Worm (Caenorhabditis elegans) whole organism, mixed stage, embryonic: ENCODE results near the gene C06A6.2.
A peak's percentile ranks its signal among the peaks of the same experiment; 100 is the strongest.

Experiments
- bed-3 ChIP-seq: fragments of 200-800 bp; sonication (Bioruptor generic); optimal IDR thresholded peaks from 3 replicates; lab custom pipeline; 2018; ENCODE audit warnings: mild to moderate bottlenecking, missing genetic modification characterization, moderate library complexity, missing compliant biosample characterization
- blmp-1 ChIP-seq: fragments of 150-350 bp; optimal IDR thresholded peaks from 2 replicates; lab custom pipeline; 2014; ENCODE audit warnings: missing biosample characterization, missing genetic modification characterization
- ceh-39 ChIP-seq: fragments of 150-350 bp; optimal IDR thresholded peaks from 2 replicates; lab custom pipeline; 2014; ENCODE audit warnings: missing biosample characterization, missing genetic modification characterization
- ceh-43 ChIP-seq: fragments of 200-800 bp; sonication (Bioruptor generic); optimal IDR thresholded peaks from 2 replicates; lab custom pipeline; 2018; ENCODE audit warnings: mild to moderate bottlenecking, missing genetic modification characterization, moderate library complexity, missing compliant biosample characterization
- ceh-83 ChIP-seq: fragments of 200-800 bp; sonication (Bioruptor generic); optimal IDR thresholded peaks from 2 replicates; lab custom pipeline; 2018; ENCODE audit warnings: mild to moderate bottlenecking, missing genetic modification characterization, missing compliant biosample characterization
- ces-1 ChIP-seq: fragments of 150-350 bp; optimal IDR thresholded peaks from 2 replicates; lab custom pipeline; 2014; ENCODE audit warnings: missing biosample characterization, missing genetic modification reagents, missing genetic modification characterization
- cnd-1 ChIP-seq: fragments of 200-800 bp; sonication (Bioruptor generic); optimal IDR thresholded peaks from 2 replicates; lab custom pipeline; 2018; ENCODE audit warnings: mild to moderate bottlenecking, missing genetic modification characterization, missing compliant biosample characterization
- elt-1 ChIP-seq: sonication (generic microtip); optimal IDR thresholded peaks from 2 replicates; lab custom pipeline; 2017; ENCODE audit warnings: missing genetic modification characterization, mild to moderate bottlenecking, missing compliant biosample characterization, antibody characterized with exemption, moderate library complexity, borderline replicate concordance; ENCODE audit not compliant: insufficient read depth
- hlh-1 ChIP-seq: fragments of 150-350 bp; optimal IDR thresholded peaks from 2 replicates; lab custom pipeline; 2014; ENCODE audit warnings: missing biosample characterization, missing genetic modification reagents, missing genetic modification characterization
- lin-13 ChIP-seq: fragments of 150-350 bp; optimal IDR thresholded peaks from 2 replicates; lab custom pipeline; 2014; ENCODE audit warnings: missing biosample characterization, missing genetic modification characterization
- lin-32 ChIP-seq: fragments of 200-800 bp; sonication (Bioruptor generic); optimal IDR thresholded peaks from 2 replicates; lab custom pipeline; 2018; ENCODE audit warnings: mild to moderate bottlenecking, missing genetic modification characterization, missing compliant biosample characterization
- lsy-2 ChIP-seq: fragments of 150-350 bp; optimal IDR thresholded peaks from 2 replicates; lab custom pipeline; 2014; ENCODE audit warnings: missing biosample characterization, missing genetic modification characterization
- mab-5 ChIP-seq: fragments of 150-350 bp; optimal IDR thresholded peaks from 2 replicates; lab custom pipeline; 2014; ENCODE audit warnings: missing biosample characterization, missing genetic modification characterization
- mep-1 ChIP-seq: fragments of 150-350 bp; optimal IDR thresholded peaks from 2 replicates; lab custom pipeline; 2017; ENCODE audit warnings: missing biosample characterization, missing genetic modification reagents, missing genetic modification characterization, inconsistent platforms
- nhr-12 ChIP-seq: fragments of 150-350 bp; optimal IDR thresholded peaks from 2 replicates; lab custom pipeline; 2014; ENCODE audit warnings: missing biosample characterization, missing genetic modification characterization
- nhr-2 ChIP-seq: fragments of 150-350 bp; optimal IDR thresholded peaks from 2 replicates; lab custom pipeline; 2014; ENCODE audit warnings: missing biosample characterization, missing genetic modification characterization
- nhr-237 ChIP-seq: fragments of 150-350 bp; optimal IDR thresholded peaks from 2 replicates; lab custom pipeline; 2014; ENCODE audit warnings: missing biosample characterization, missing genetic modification characterization
- nhr-28 ChIP-seq: fragments of 150-350 bp; optimal IDR thresholded peaks from 2 replicates; lab custom pipeline; 2014; ENCODE audit warnings: missing biosample characterization, missing genetic modification characterization
- nhr-76 ChIP-seq: sonication (generic microtip); optimal IDR thresholded peaks from 2 replicates; lab custom pipeline; 2017; ENCODE audit warnings: missing biosample characterization, missing genetic modification characterization
- pha-4 ChIP-seq: fragments of 150-350 bp; optimal IDR thresholded peaks from 2 replicates; lab custom pipeline; 2018; ENCODE audit warnings: missing biosample characterization, missing genetic modification reagents, missing genetic modification characterization
- sptf-1 ChIP-seq: sonication (generic microtip); optimal IDR thresholded peaks from 2 replicates; lab custom pipeline; 2017; ENCODE audit warnings: mild to moderate bottlenecking, missing genetic modification characterization, moderate library complexity, missing compliant biosample characterization
- tbx-8 ChIP-seq: fragments of 200-800 bp; sonication (Bioruptor generic); optimal IDR thresholded peaks from 2 replicates; lab custom pipeline; 2018; ENCODE audit warnings: mild to moderate bottlenecking, missing genetic modification characterization, moderate library complexity, missing compliant biosample characterization
- unc-39 ChIP-seq: fragments of 150-350 bp; optimal IDR thresholded peaks from 2 replicates; lab custom pipeline; 2014; ENCODE audit warnings: missing biosample characterization, missing genetic modification characterization
- unc-62 ChIP-seq: fragments of 150-350 bp; optimal IDR thresholded peaks from 2 replicates; lab custom pipeline; 2014; ENCODE audit warnings: missing biosample characterization, missing genetic modification reagents, missing genetic modification characterization
- ztf-11 ChIP-seq: fragments of 150-350 bp; optimal IDR thresholded peaks from 2 replicates; lab custom pipeline; 2014; ENCODE audit warnings: missing biosample characterization, missing genetic modification characterization

Gene C06A6.2

ce11 chrIV:7849235-7849634, 2.8 kb downstream of the C06A6.2 start:
- no peak for TF ChIP-seq mab-5
- TF ChIP-seq elt-1 (tag; lab: Kevin White, UChicago): no peak
- TF ChIP-seq nhr-28 (tag; lab: Kevin White, UChicago): no peak
- TF ChIP-seq hlh-1 (tag; lab: Kevin White, UChicago): peak; percentile 91

- TF ChIP-seq blmp-1 (tag; lab: Kevin White, UChicago) (no peak), unc-39 (tag; lab: Kevin White, UChicago) (no peak), lin-13 (tag; lab: Kevin White, UChicago) (no peak), pha-4 (tag; lab: Kevin White, UChicago) (no peak), ceh-83 (GFP tag; lab: Kevin White, UChicago) (no peak), ceh-43 (GFP tag; lab: Kevin White, UChicago) (no peak)
These were observed 3.9 kb downstream of the C06A6.2 start for ce11 chrIV:7850329-7850728.

- no peak for TF ChIP-seq sptf-1 (tag; lab: Kevin White, UChicago)
These were observed 4.9 kb downstream of the C06A6.2 start for ce11 chrIV:7851291-7851690.

ce11 chrIV:7868607-7869006, 22.2 kb downstream of the C06A6.2 start, which contains the start of gene flp-10:
flp-10 (plus strand) TSS chrIV:7868907.
- TF ChIP-seq ceh-39 (tag; lab: Kevin White, UChicago): no peak
- TF ChIP-seq elt-1 (tag; lab: Kevin White, UChicago): no peak
- TF ChIP-seq ceh-83 (GFP tag; lab: Kevin White, UChicago): no peak
- TF ChIP-seq ceh-43 (GFP tag; lab: Kevin White, UChicago): no peak
- TF ChIP-seq tbx-8: no peak
- no peak for TF ChIP-seq nhr-12 (tag; lab: Kevin White, UChicago)
- TF ChIP-seq ces-1 (GFP tag; lab: Kevin White, UChicago): no peak
- no peak for TF ChIP-seq nhr-28 (tag; lab: Kevin White, UChicago)
- no peak for TF ChIP-seq lsy-2
- TF ChIP-seq mab-5: no peak
- TF ChIP-seq cnd-1 (tag; lab: Kevin White, UChicago): no peak
- TF ChIP-seq lin-32: no peak
- TF ChIP-seq lin-13 (tag; lab: Kevin White, UChicago): no peak

ce11 chrIV:7870451-7870850, 24.0 kb downstream of the C06A6.2 start, which contains the start of gene T06C10.3:
T06C10.3 (plus strand) TSS chrIV:7870751.
- TF ChIP-seq nhr-237 (tag; lab: Kevin White, UChicago): no peak

ce11 chrIV:7877255-7877654, 30.8 kb downstream of the C06A6.2 start:
- TF ChIP-seq nhr-76 (tag; lab: Kevin White, UChicago) (no peak), ceh-39 (tag; lab: Kevin White, UChicago) (no peak), unc-62 (GFP tag; lab: Kevin White, UChicago) (no peak), tbx-8 (no peak), nhr-237 (tag; lab: Kevin White, UChicago) (no peak), ztf-11 (tag; lab: Kevin White, UChicago) (no peak), nhr-2 (tag; lab: Kevin White, UChicago) (no peak), cnd-1 (tag; lab: Kevin White, UChicago) (no peak), ceh-83 (GFP tag; lab: Kevin White, UChicago) (no peak)

ce11 chrIV:7877781-7878180, 31.4 kb downstream of the C06A6.2 start, which contains the start of gene kin-26:
kin-26 (minus strand) TSS chrIV:7877881.
- TF ChIP-seq ceh-83 (GFP tag; lab: Kevin White, UChicago) (no peak), bed-3 (GFP tag; lab: Kevin White, UChicago) (no peak), blmp-1 (tag; lab: Kevin White, UChicago) (no peak), elt-1 (tag; lab: Kevin White, UChicago) (no peak), mep-1 (tag; lab: Kevin White, UChicago) (no peak), lin-32 (no peak), nhr-28 (tag; lab: Kevin White, UChicago) (no peak), lin-13 (tag; lab: Kevin White, UChicago) (no peak), mab-5 (no peak), nhr-76 (tag; lab: Kevin White, UChicago) (no peak)
